Worm (Caenorhabditis elegans) whole organism, L4 larva: ENCODE data around the gene clec-169.

ENCODE experiments used
- Y48G9A.11 ChIP-seq: fragments of 200-800 bp; sonication (Bioruptor generic); IDR thresholded peaks from 2 replicates; pipeline ENCODE4 v1.3.6; 2022; ENCODE audit warnings: missing genetic modification reagents, missing genetic modification characterization, missing compliant biosample characterization
- ZK337.2 ChIP-seq: fragments of 200-800 bp; sonication (Bioruptor generic); IDR thresholded peaks from 2 replicates; pipeline ENCODE4 v1.3.6; 2022; ENCODE audit warnings: missing genetic modification reagents, missing genetic modification characterization, missing compliant biosample characterization
- fos-1 ChIP-seq: fragments of 150-350 bp; optimal IDR thresholded peaks from 2 replicates; lab custom pipeline; 2014; ENCODE audit warnings: missing biosample characterization, missing genetic modification characterization
- hmg-1.1 ChIP-seq: fragments of 200-800 bp; sonication (Bioruptor generic); IDR thresholded peaks from 2 replicates; pipeline ENCODE4 v1.3.6; 2022; ENCODE audit warnings: missing genetic modification reagents, missing genetic modification characterization, missing compliant biosample characterization
- mdl-1 ChIP-seq, 2 experiments: fragments of 150-350 bp in 1 of 2; sonication (generic microtip) in 1 of 2; optimal IDR thresholded peaks; 2 replicates each; lab custom pipeline; 2014 to 2017; ENCODE audit warnings: missing biosample characterization in 2 of 2, missing genetic modification characterization in 2 of 2
- nhr-28 ChIP-seq: fragments of 150-350 bp; optimal IDR thresholded peaks from 2 replicates; lab custom pipeline; 2014; ENCODE audit warnings: missing biosample characterization, missing genetic modification characterization
- nhr-76 ChIP-seq: fragments of 150-350 bp; optimal IDR thresholded peaks from 2 replicates; lab custom pipeline; 2014; ENCODE audit warnings: missing biosample characterization, missing genetic modification characterization

ce11 chrIV:1289327-1289726 is 28.2 kb downstream of the clec-169 start, which contains the start of gene plst-1:
- no peak for TF ChIP-seq nhr-28
- no peak for TF ChIP-seq fos-1
- no peak for TF ChIP-seq nhr-76
- no peak for TF ChIP-seq hmg-1.1 (GFP tag; lab: Robert Waterston, UW)
- no peak for TF ChIP-seq mdl-1 (tag; optimal IDR thresholded peaks at IDR 0.05; lab: Kevin White, UChicago)
- no peak for TF ChIP-seq Y48G9A.11 (GFP tag; lab: Robert Waterston, UW)
- TF ChIP-seq ZK337.2 (GFP tag; lab: Robert Waterston, UW): no peak
